Worm (Caenorhabditis elegans) whole organism, L4 larva: ENCODE measurements around the gene fbxa-197.
"Not testable (repeated sequence)": the region's sequence is repeated elsewhere in the genome, so short reads cannot be mapped to it uniquely, and the experiment has no call there.

Experiments used
- D1046.2 ChIP-seq: fragments of 200-800 bp; sonication (Bioruptor generic); IDR thresholded peaks from 2 replicates; pipeline ENCODE4 v1.3.6; 2022; ENCODE audit warnings: missing genetic modification characterization, missing compliant biosample characterization
- F37D6.2 ChIP-seq: sonication (generic microtip); optimal IDR thresholded peaks from 2 replicates; lab custom pipeline; 2016; ENCODE audit warnings: mild to moderate bottlenecking, missing genetic modification characterization, missing compliant biosample characterization
- F44E2.7 ChIP-seq: fragments of 200-800 bp; sonication (Bioruptor generic); IDR thresholded peaks from 2 replicates; pipeline ENCODE4 v2.1.2; 2022; ENCODE audit warnings: missing genetic modification characterization, missing compliant biosample characterization
- R02D3.7 ChIP-seq: fragments of 150-350 bp; sonication (generic microtip); optimal IDR thresholded peaks from 3 replicates; lab custom pipeline; 2014; ENCODE audit warnings: missing biosample characterization, missing genetic modification characterization
- Y105C5A.15 ChIP-seq: fragments of 200-800 bp; sonication (Bioruptor generic); IDR thresholded peaks from 2 replicates; pipeline ENCODE4 v1.3.6; 2022; ENCODE audit warnings: missing genetic modification characterization, missing compliant biosample characterization
- ZK337.2 ChIP-seq: fragments of 200-800 bp; sonication (Bioruptor generic); IDR thresholded peaks from 2 replicates; pipeline ENCODE4 v1.3.6; 2022; ENCODE audit warnings: missing genetic modification reagents, missing genetic modification characterization, missing compliant biosample characterization
- ama-1 ChIP-seq: fragments of 150-350 bp; optimal IDR thresholded peaks from 2 replicates; lab custom pipeline; 2014; ENCODE audit warnings: inconsistent platforms, mixed read lengths
- ceh-20 ChIP-seq: fragments of 200-800 bp; sonication (Bioruptor generic); IDR thresholded peaks from 2 replicates; pipeline ENCODE4 v1.3.6; 2022; ENCODE audit warnings: missing genetic modification reagents, missing genetic modification characterization, missing compliant biosample characterization
- ceh-32 ChIP-seq: sonication (generic microtip); optimal IDR thresholded peaks from 2 replicates; lab custom pipeline; 2016; ENCODE audit warnings: mild to moderate bottlenecking, missing genetic modification characterization, missing compliant biosample characterization; ENCODE audit not compliant: poor library complexity
- ceh-62 ChIP-seq: sonication (generic microtip); optimal IDR thresholded peaks from 2 replicates; lab custom pipeline; 2017; ENCODE audit warnings: missing biosample characterization, missing genetic modification characterization
- ces-1 ChIP-seq: fragments of 150-350 bp; sonication (generic microtip); optimal IDR thresholded peaks from 4 replicates; lab custom pipeline; 2014; ENCODE audit warnings: missing biosample characterization, missing genetic modification reagents, missing genetic modification characterization
- ctbp-1 ChIP-seq: fragments of 200-800 bp; sonication (Bioruptor generic); IDR thresholded peaks from 2 replicates; pipeline ENCODE4 v1.3.6; 2022; ENCODE audit warnings: missing genetic modification reagents, missing genetic modification characterization, missing compliant biosample characterization
- daf-16 ChIP-seq, 3 experiments: sonication (generic microtip); optimal IDR thresholded peaks; 2 replicates each; lab custom pipeline; 2016 to 2017; ENCODE audit warnings: missing genetic modification characterization in 3 of 3, missing genetic modification reagents in 3 of 3, mild to moderate bottlenecking in 2 of 3, missing compliant biosample characterization in 2 of 3, missing biosample characterization in 1 of 3, moderate library complexity in 1 of 3
- dmd-6 ChIP-seq: fragments of 200-800 bp; sonication (Bioruptor generic); IDR thresholded peaks from 2 replicates; pipeline ENCODE4 v1.3.6; 2022; ENCODE audit warnings: missing genetic modification reagents, missing genetic modification characterization, missing compliant biosample characterization
- dpl-1 ChIP-seq: fragments of 150-350 bp; optimal IDR thresholded peaks from 2 replicates; lab custom pipeline; 2014; ENCODE audit warnings: missing biosample characterization, missing genetic modification reagents, missing genetic modification characterization
- gei-8 ChIP-seq: fragments of 200-800 bp; sonication (Bioruptor generic); optimal IDR thresholded peaks from 2 replicates; lab custom pipeline; 2018; ENCODE audit warnings: mild to moderate bottlenecking, missing genetic modification characterization, missing compliant biosample characterization
- jun-1 ChIP-seq: fragments of 150-350 bp; optimal IDR thresholded peaks from 2 replicates; lab custom pipeline; 2014; ENCODE audit warnings: missing biosample characterization, missing genetic modification reagents, missing genetic modification characterization
- lim-7 ChIP-seq: fragments of 200-800 bp; sonication (Bioruptor generic); IDR thresholded peaks from 2 replicates; pipeline ENCODE4 v1.3.6; 2022; ENCODE audit warnings: missing genetic modification characterization, missing compliant biosample characterization
- lin-39 ChIP-seq: fragments of 150-350 bp; optimal IDR thresholded peaks from 2 replicates; lab custom pipeline; 2014; ENCODE audit warnings: missing biosample characterization, missing genetic modification reagents, missing genetic modification characterization
- lir-3 ChIP-seq: sonication (generic microtip); optimal IDR thresholded peaks from 2 replicates; lab custom pipeline; 2016; ENCODE audit warnings: mild to moderate bottlenecking, missing genetic modification characterization, missing compliant biosample characterization
- mep-1 ChIP-seq: fragments of 150-350 bp; sonication (generic microtip); optimal IDR thresholded peaks from 3 replicates; lab custom pipeline; 2014; ENCODE audit warnings: missing biosample characterization, missing genetic modification characterization
- nhr-10 ChIP-seq: fragments of 150-350 bp; optimal IDR thresholded peaks from 2 replicates; lab custom pipeline; 2014; ENCODE audit warnings: missing biosample characterization, missing genetic modification characterization
- nhr-28 ChIP-seq: fragments of 150-350 bp; optimal IDR thresholded peaks from 2 replicates; lab custom pipeline; 2014; ENCODE audit warnings: missing biosample characterization, missing genetic modification characterization
- nhr-48 ChIP-seq: sonication (generic microtip); optimal IDR thresholded peaks from 2 replicates; lab custom pipeline; 2016; ENCODE audit warnings: mild to moderate bottlenecking, missing genetic modification characterization, missing compliant biosample characterization
- rbr-2 ChIP-seq: sonication (generic microtip); optimal IDR thresholded peaks from 2 replicates; lab custom pipeline; 2016; ENCODE audit warnings: missing genotype, missing genetic modification characterization, missing compliant biosample characterization
- spr-3 ChIP-seq: fragments of 200-800 bp; sonication (Bioruptor generic); optimal IDR thresholded peaks from 2 replicates; lab custom pipeline; 2018; ENCODE audit warnings: mild to moderate bottlenecking, missing genetic modification characterization, missing compliant biosample characterization
- tag-97 ChIP-seq: fragments of 200-800 bp; sonication (Bioruptor generic); IDR thresholded peaks from 2 replicates; pipeline ENCODE4 v1.3.6; 2022; ENCODE audit warnings: missing genetic modification characterization, missing compliant biosample characterization
- unc-130 ChIP-seq: sonication (generic microtip); optimal IDR thresholded peaks from 2 replicates; lab custom pipeline; 2016; ENCODE audit warnings: missing genetic modification reagents, missing genetic modification characterization, missing compliant biosample characterization
- unc-39 ChIP-seq: sonication (generic microtip); optimal IDR thresholded peaks from 2 replicates; lab custom pipeline; 2017; ENCODE audit warnings: missing biosample characterization, missing genetic modification characterization
- unc-62 ChIP-seq, 3 experiments: fragments of 150-350 bp in 1 of 3; sonication (generic microtip); optimal IDR thresholded peaks in 2 of 3; peaks in 1 of 3; 1 replicate in 1 of 3; 2 replicates in 2 of 3; lab custom pipeline; 2014 to 2017; ENCODE audit warnings: missing biosample characterization in 3 of 3, missing genetic modification characterization in 3 of 3, missing genetic modification reagents in 3 of 3, missing genotype in 1 of 3
- zfp-3 ChIP-seq: fragments of 200-800 bp; sonication (Bioruptor generic); conservative IDR thresholded peaks from 2 replicates; pipeline ENCODE4 v1.3.6; 2022; ENCODE audit warnings: missing genetic modification reagents, missing genetic modification characterization, missing compliant biosample characterization
- ztf-11 ChIP-seq: fragments of 150-350 bp; optimal IDR thresholded peaks from 2 replicates; lab custom pipeline; 2014; ENCODE audit warnings: missing biosample characterization, missing genetic modification characterization
- ztf-7 ChIP-seq: fragments of 150-350 bp; optimal IDR thresholded peaks from 2 replicates; lab custom pipeline; 2014; ENCODE audit warnings: missing biosample characterization, missing genetic modification characterization

fbxa-197 gene

DNA sequence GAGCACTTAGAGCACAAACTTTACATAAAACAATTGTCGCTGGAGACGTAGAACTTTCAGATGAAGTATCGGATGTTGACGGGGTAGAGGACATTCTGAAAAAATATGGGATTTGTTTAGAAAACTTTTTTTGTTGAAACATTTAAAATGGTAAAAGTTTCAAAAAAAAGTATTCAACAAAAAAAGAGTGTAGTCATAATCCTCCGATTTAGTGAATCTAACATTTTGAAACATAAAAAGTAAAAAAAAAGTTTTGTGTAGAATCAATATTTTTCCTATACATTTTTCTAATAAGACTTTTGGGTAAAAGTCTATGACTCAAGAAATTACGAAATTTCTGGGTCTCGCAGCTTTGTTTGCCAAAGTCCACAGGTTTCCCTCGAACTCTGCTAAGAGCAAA is 29.2 kb downstream of the fbxa-197 start, which contains the start of gene nhr-213:
Gene nhr-213 (minus strand): TSS at position 101 of the 400 bp plus-strand sequence.
- TF ChIP-seq ZK337.2 (GFP tag; lab: Robert Waterston, UW) (no peak), ceh-32 (no peak), mep-1 (tag; lab: Kevin White, UChicago) (no peak)
- TF ChIP-seq, all 104 proteins: peak for 0

DNA sequence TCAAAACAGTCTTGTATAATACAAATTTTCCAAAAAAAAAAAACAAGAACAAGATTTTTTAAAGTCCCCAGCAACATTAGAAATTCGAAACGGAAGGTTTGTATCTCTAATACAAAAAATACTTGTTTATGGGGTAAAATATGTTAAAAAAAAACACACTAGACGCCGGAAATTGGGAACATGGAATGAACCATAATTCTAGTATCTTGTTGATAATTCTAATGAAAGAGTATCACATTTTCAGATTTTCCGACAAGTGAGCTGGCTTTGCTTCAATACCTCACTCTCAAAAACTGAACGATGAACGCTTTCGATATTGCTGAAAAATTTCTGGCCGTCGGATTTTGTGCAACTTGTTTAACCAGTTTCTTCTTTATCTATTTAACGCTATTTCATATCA is 30.2 kb downstream of the fbxa-197 start, which contains the start of gene str-60:
Gene str-60 (plus strand): TSS at position 301 of the 400 bp plus-strand sequence.
- TF ChIP-seq R02D3.7 (tag; lab: Kevin White, UChicago) (no peak), lin-39 (tag; lab: Kevin White, UChicago) (no peak), ctbp-1 (GFP tag; lab: Robert Waterston, UW) (no peak), rbr-2 (no peak), Y105C5A.15 (GFP tag; lab: Robert Waterston, UW) (no peak), ceh-62 (tag; lab: Kevin White, UChicago) (no peak), unc-130 (GFP tag; lab: Kevin White, UChicago) (no peak), ceh-20 (no peak)
- TF ChIP-seq, all 104 proteins: peak for 0

DNA sequence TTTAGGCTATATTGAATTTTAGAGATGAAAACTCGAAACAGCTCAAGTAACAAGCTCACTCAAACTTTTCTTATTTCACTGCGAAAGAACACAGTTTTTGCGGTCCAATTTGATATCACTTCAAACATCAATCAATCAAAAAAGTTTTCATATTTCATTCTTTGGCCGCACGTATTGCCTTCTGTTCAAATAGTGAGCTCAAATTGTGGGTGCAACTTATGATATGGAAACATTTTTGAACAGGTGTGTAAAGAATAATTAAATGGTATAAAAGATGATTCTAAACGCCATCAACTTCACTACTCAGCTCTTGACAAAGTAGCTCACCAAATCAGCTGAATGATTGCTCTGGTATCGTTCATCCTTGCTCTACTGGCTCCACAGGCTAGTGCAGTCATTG is 32.2 kb downstream of the fbxa-197 start, which contains the start of gene T06C12.14:
Gene T06C12.14 (plus strand): TSS at position 301 of the 400 bp plus-strand sequence.
- peak in 1 of 2 experiments; percentile 53 for TF ChIP-seq unc-62 (GFP tag; optimal IDR thresholded peaks at IDR 0.05 in 1 of 2; lab: Kevin White, UChicago)
- no peak for TF ChIP-seq unc-62 (tag; optimal IDR thresholded peaks at IDR 0.05; lab: Kevin White, UChicago)
- no peak for TF ChIP-seq mep-1 (tag; lab: Kevin White, UChicago)
- no peak for TF ChIP-seq ces-1
- no peak for TF ChIP-seq F44E2.7 (GFP tag; lab: Robert Waterston, UW)
- TF ChIP-seq zfp-3 (GFP tag; lab: Robert Waterston, UW): no peak

DNA sequence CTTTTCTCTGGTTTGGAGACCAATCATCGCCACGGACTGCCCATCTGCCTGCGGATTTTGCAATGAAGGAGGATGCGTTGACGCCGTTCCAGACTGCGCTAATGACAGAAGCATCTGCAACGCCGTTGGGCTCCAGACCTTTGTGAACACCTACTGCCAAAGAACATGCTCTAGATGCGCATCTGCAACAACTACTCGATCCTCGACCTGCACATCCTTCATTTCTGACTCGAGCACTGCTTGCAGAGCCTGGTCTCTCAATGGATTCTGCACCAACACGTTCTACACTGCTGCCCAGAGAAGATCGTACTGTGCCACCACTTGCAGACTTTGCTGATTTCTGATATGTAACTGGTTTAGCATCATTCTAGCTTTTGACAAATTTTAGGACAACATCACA is 33.1 kb downstream of the fbxa-197 start:
- no peak for TF ChIP-seq lir-3
- TF ChIP-seq unc-62 (GFP tag; optimal IDR thresholded peaks at IDR 0.05 in 1 of 2; lab: Kevin White, UChicago): no peak
- no peak for TF ChIP-seq unc-62 (tag; optimal IDR thresholded peaks at IDR 0.05; lab: Kevin White, UChicago)
- TF ChIP-seq lim-7 (GFP tag; lab: Robert Waterston, UW): no peak
- no peak for TF ChIP-seq jun-1 (tag; lab: Kevin White, UChicago)
- TF ChIP-seq spr-3: no peak
- no peak for TF ChIP-seq ceh-20
- TF ChIP-seq F44E2.7 (GFP tag; lab: Robert Waterston, UW): no peak
- TF ChIP-seq ama-1: no peak

DNA sequence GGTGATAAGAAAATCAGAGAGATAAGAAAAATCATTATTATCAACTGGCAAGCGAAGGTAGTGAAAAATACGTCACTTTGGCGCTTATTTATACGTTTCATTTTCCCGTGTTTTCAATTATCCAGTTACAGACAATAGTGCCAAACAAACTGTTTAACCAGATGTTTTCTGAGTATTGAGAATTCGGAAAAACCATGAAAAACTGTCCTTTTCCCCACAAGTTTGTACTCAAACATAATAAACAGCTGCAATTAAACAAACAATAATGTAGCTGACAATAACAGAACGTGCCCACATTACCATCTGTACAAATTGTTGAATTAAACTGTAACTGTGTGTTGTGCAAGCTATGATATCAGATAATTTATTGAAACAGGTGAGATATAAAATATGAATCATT is 38.1 kb downstream of the fbxa-197 start, which contains the start of the genes F35E8.1 and F35E8.2:
Gene F35E8.1 (minus strand): TSS at position 101 of the 400 bp plus-strand sequence.
Gene F35E8.2 (plus strand): TSS at position 132 of the 400 bp plus-strand sequence.
- not testable (repeated sequence) for TF ChIP-seq daf-16 (GFP tag; optimal IDR thresholded peaks at IDR 0.05; lab: Kevin White, UChicago)
- TF ChIP-seq daf-16 (tag; optimal IDR thresholded peaks at IDR 0.05; lab: Kevin White, UChicago) (peak; percentile 46), dmd-6 (GFP tag; lab: Robert Waterston, UW) (0 out of 2 replicates have a peak, but pooled peaks have one; percentile 14)

DNA sequence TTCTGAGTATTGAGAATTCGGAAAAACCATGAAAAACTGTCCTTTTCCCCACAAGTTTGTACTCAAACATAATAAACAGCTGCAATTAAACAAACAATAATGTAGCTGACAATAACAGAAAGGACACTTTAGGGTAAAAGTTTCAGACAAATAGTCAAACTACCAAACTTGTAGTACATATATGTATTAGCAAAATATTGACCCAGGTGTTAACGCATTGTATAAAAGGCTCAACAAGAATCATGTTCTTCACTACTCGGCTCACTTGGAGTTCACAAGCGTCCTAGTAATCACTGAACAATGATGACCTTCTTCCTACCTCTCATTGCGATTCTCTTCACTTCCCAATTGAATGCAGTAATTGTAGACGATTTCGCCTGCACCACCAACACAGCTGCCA is 44.4 kb downstream of the fbxa-197 start, which contains the start of gene F35E8.6:
Gene F35E8.6 (plus strand): TSS at position 301 of the 400 bp plus-strand sequence.
- TF ChIP-seq ztf-7: no peak
- TF ChIP-seq F37D6.2 (tag; lab: Kevin White, UChicago): no peak
- no peak for TF ChIP-seq D1046.2
- no peak for TF ChIP-seq tag-97
- TF ChIP-seq nhr-10 (tag; lab: Kevin White, UChicago): no peak
- no peak for TF ChIP-seq gei-8 (GFP tag; lab: Kevin White, UChicago)
- TF ChIP-seq dpl-1 (GFP tag; lab: Kevin White, UChicago): no peak
- TF ChIP-seq ceh-62 (tag; lab: Kevin White, UChicago): no peak
- no peak for TF ChIP-seq unc-62 (GFP tag; optimal IDR thresholded peaks at IDR 0.05 in 1 of 2; lab: Kevin White, UChicago)
- TF ChIP-seq unc-62 (tag; optimal IDR thresholded peaks at IDR 0.05; lab: Kevin White, UChicago): no peak
- no peak for TF ChIP-seq Y105C5A.15 (GFP tag; lab: Robert Waterston, UW)
- TF ChIP-seq unc-39 (tag; lab: Kevin White, UChicago): no peak
- TF ChIP-seq nhr-48 (tag; lab: Kevin White, UChicago): no peak
- no peak for TF ChIP-seq ztf-11 (tag; lab: Kevin White, UChicago)
- no peak for TF ChIP-seq nhr-28 (tag; lab: Kevin White, UChicago)
